Fruit fly (Drosophila melanogaster) whole organism, embryonic: ENCODE results near the gene CG32573.

Source experiments
- Atf-2 ChIP-seq: fragments of 200-800 bp; sonication (Bioruptor generic); optimal IDR thresholded peaks from 2 replicates; lab custom pipeline; 2016; ENCODE audit warnings: missing biosample characterization, missing genetic modification characterization
- B-H2 ChIP-seq: fragments of 200-800 bp; sonication (Bioruptor generic); optimal IDR thresholded peaks from 2 replicates; lab custom pipeline; 2018; ENCODE audit warnings: missing biosample characterization, mild to moderate bottlenecking, missing genetic modification characterization
- Blimp-1 ChIP-seq: fragments of 200-800 bp; sonication (Bioruptor generic); optimal IDR thresholded peaks from 3 replicates; lab custom pipeline; 2018; ENCODE audit warnings: missing biosample characterization, missing genetic modification characterization, mild to moderate bottlenecking, moderate library complexity, missing genetic modification reagents
- CG10654 ChIP-seq: fragments of 200-800 bp; sonication (Bioruptor generic); optimal IDR thresholded peaks from 2 replicates; lab custom pipeline; 2016; ENCODE audit warnings: missing biosample characterization, missing genetic modification characterization
- CG11093 ChIP-seq: fragments of 200-800 bp; sonication (Bioruptor generic); IDR thresholded peaks from 3 replicates; pipeline ENCODE4 v1.3.6; 2022; ENCODE audit warnings: missing biosample characterization, missing genetic modification characterization
- CG11696 ChIP-seq: fragments of 200-800 bp; sonication (Bioruptor generic); IDR thresholded peaks from 2 replicates; pipeline ENCODE4 v1.3.6; 2022; ENCODE audit warnings: missing biosample characterization, missing genetic modification characterization
- CG13287 ChIP-seq: fragments of 200-800 bp; sonication (Bioruptor generic); IDR thresholded peaks from 2 replicates; pipeline ENCODE4 v1.3.6; 2022; ENCODE audit warnings: missing biosample characterization, missing genetic modification characterization; ENCODE audit not compliant: partially characterized antibody
- CG13624 ChIP-seq: fragments of 200-800 bp; sonication (Bioruptor generic); optimal IDR thresholded peaks from 2 replicates; lab custom pipeline; 2016; ENCODE audit warnings: missing biosample characterization, missing genetic modification characterization
- CG13894 ChIP-seq: fragments of 200-800 bp; sonication (Bioruptor generic); optimal IDR thresholded peaks from 3 replicates; lab custom pipeline; 2018; ENCODE audit warnings: missing biosample characterization, mild to moderate bottlenecking, missing genetic modification characterization, moderate library complexity
- CG15011 ChIP-seq: fragments of 200-800 bp; sonication (Bioruptor generic); optimal IDR thresholded peaks from 3 replicates; lab custom pipeline; 2018; ENCODE audit warnings: missing biosample characterization, mild to moderate bottlenecking, missing genetic modification characterization
- CG15696 ChIP-seq: fragments of 200-800 bp; sonication (Bioruptor generic); optimal IDR thresholded peaks from 2 replicates; lab custom pipeline; 2019; ENCODE audit warnings: missing biosample characterization, mild to moderate bottlenecking, missing genetic modification characterization, moderate library complexity
- CG1647 ChIP-seq: fragments of 200-800 bp; sonication (Bioruptor generic); optimal IDR thresholded peaks from 3 replicates; lab custom pipeline; 2016; ENCODE audit warnings: missing biosample characterization, missing genetic modification characterization
- CG17359 ChIP-seq: fragments of 200-800 bp; sonication (Bioruptor generic); optimal IDR thresholded peaks from 3 replicates; lab custom pipeline; 2018; ENCODE audit warnings: missing biosample characterization, mild to moderate bottlenecking, missing genetic modification characterization, moderate library complexity
- CG17568 ChIP-seq: fragments of 200-800 bp; sonication (Bioruptor generic); optimal IDR thresholded peaks from 2 replicates; lab custom pipeline; 2018; ENCODE audit warnings: missing biosample characterization, mild to moderate bottlenecking, missing genetic modification characterization, moderate library complexity
- CG18599 ChIP-seq: fragments of 200-800 bp; sonication (Bioruptor generic); optimal IDR thresholded peaks from 3 replicates; lab custom pipeline; 2017; ENCODE audit warnings: missing biosample characterization, missing genetic modification characterization, mild to moderate bottlenecking, moderate library complexity, missing genetic modification reagents
- CG18619 ChIP-seq: fragments of 200-800 bp; sonication (Bioruptor generic); optimal IDR thresholded peaks from 3 replicates; lab custom pipeline; 2017; ENCODE audit warnings: missing biosample characterization, mild to moderate bottlenecking, missing genetic modification characterization
- CG2199 ChIP-seq: fragments of 200-800 bp; sonication (Bioruptor generic); IDR thresholded peaks from 3 replicates; pipeline ENCODE4 v1.3.6; 2022; ENCODE audit warnings: missing biosample characterization, missing genetic modification characterization
- CG2875 ChIP-seq: fragments of 200-800 bp; sonication (Bioruptor generic); optimal IDR thresholded peaks from 2 replicates; lab custom pipeline; 2017; ENCODE audit warnings: missing biosample characterization, mild to moderate bottlenecking, missing genetic modification characterization, missing genetic modification reagents
- CG33213 ChIP-seq: fragments of 200-800 bp; sonication (Bioruptor generic); optimal IDR thresholded peaks from 3 replicates; lab custom pipeline; 2016; ENCODE audit warnings: missing biosample characterization, missing genetic modification characterization
- CG33557 ChIP-seq: fragments of 200-800 bp; sonication (Bioruptor generic); optimal IDR thresholded peaks from 2 replicates; lab custom pipeline; 2019; ENCODE audit warnings: missing biosample characterization, mild to moderate bottlenecking, missing genetic modification characterization, moderate library complexity
- CG34376 ChIP-seq: fragments of 200-800 bp; sonication (Bioruptor generic); optimal IDR thresholded peaks from 2 replicates; lab custom pipeline; 2018; ENCODE audit warnings: missing biosample characterization, mild to moderate bottlenecking, missing genetic modification characterization
- CG4404 ChIP-seq: fragments of 200-800 bp; sonication (Bioruptor generic); IDR thresholded peaks from 2 replicates; pipeline ENCODE4 v1.3.6; 2022; ENCODE audit warnings: missing biosample characterization, missing genetic modification characterization
- CG4424 ChIP-seq: fragments of 200-800 bp; sonication (Bioruptor generic); optimal IDR thresholded peaks from 3 replicates; lab custom pipeline; 2016; ENCODE audit warnings: missing biosample characterization, missing genetic modification characterization
- CG9817 ChIP-seq: fragments of 200-800 bp; sonication (Bioruptor generic); optimal IDR thresholded peaks from 2 replicates; lab custom pipeline; 2018; ENCODE audit warnings: missing biosample characterization, mild to moderate bottlenecking, missing genetic modification characterization, moderate library complexity
- Dek ChIP-seq: fragments of 200-800 bp; sonication (Bioruptor generic); optimal IDR thresholded peaks from 3 replicates; lab custom pipeline; 2019; ENCODE audit warnings: missing biosample characterization, mild to moderate bottlenecking, missing genetic modification characterization, moderate library complexity
- H2.0 ChIP-seq: fragments of 200-800 bp; sonication (Bioruptor generic); IDR thresholded peaks from 2 replicates; pipeline ENCODE4 v1.3.6; 2022; ENCODE audit warnings: missing biosample characterization, missing genetic modification characterization
- Lim3 ChIP-seq: fragments of 200-800 bp; sonication (Bioruptor generic); IDR thresholded peaks from 2 replicates; pipeline ENCODE4 v1.3.6; 2022; ENCODE audit warnings: missing biosample characterization, missing genetic modification characterization
- Nf-YB ChIP-seq: fragments of 200-800 bp; sonication (Bioruptor generic); optimal IDR thresholded peaks from 3 replicates; lab custom pipeline; 2019; ENCODE audit warnings: missing biosample characterization, mild to moderate bottlenecking, missing genetic modification characterization, moderate library complexity
- Pdp1 ChIP-seq, 2 experiments: fragments of 200-800 bp; sonication (Bioruptor generic); optimal IDR thresholded peaks; 3 replicates each; lab custom pipeline; 2016; ENCODE audit warnings: missing biosample characterization in 2 of 2, missing genetic modification characterization in 2 of 2, mild to moderate bottlenecking in 1 of 2, moderate library complexity in 1 of 2
- Scr ChIP-seq: fragments of 200-800 bp; sonication (Bioruptor generic); IDR thresholded peaks from 2 replicates; pipeline ENCODE4 v1.3.6; 2022; ENCODE audit warnings: missing biosample characterization, missing genetic modification characterization; ENCODE audit not compliant: partially characterized antibody
- Sry-β ChIP-seq: fragments of 200-800 bp; sonication (Bioruptor generic); optimal IDR thresholded peaks from 2 replicates; lab custom pipeline; 2018; ENCODE audit warnings: missing biosample characterization, mild to moderate bottlenecking, missing genetic modification characterization, moderate library complexity
- Tbp ChIP-seq: fragments of >200 bp; optimal IDR thresholded peaks from 2 replicates; lab custom pipeline; 2018; ENCODE audit warnings: missing biosample characterization, missing genetic modification characterization
- Vsx1 ChIP-seq: fragments of 200-800 bp; sonication (Bioruptor generic); optimal IDR thresholded peaks from 2 replicates; lab custom pipeline; 2017; ENCODE audit warnings: missing biosample characterization, mild to moderate bottlenecking, missing genetic modification characterization, missing genetic modification reagents
- aop ChIP-seq: fragments of 200-800 bp; sonication (Bioruptor generic); IDR thresholded peaks from 2 replicates; pipeline ENCODE4 v1.3.6; 2022; ENCODE audit warnings: missing biosample characterization, missing genetic modification characterization
- bab2 ChIP-seq: fragments of 200-800 bp; sonication (Bioruptor generic); optimal IDR thresholded peaks from 2 replicates; lab custom pipeline; 2016; ENCODE audit warnings: missing biosample characterization, missing genetic modification characterization
- chinmo ChIP-seq: fragments of 200-800 bp; sonication (Bioruptor generic); IDR thresholded peaks from 4 replicates; pipeline ENCODE4 v1.3.6; 2022; ENCODE audit warnings: missing biosample characterization, missing genetic modification characterization; ENCODE audit not compliant: partially characterized antibody
- ham ChIP-seq: fragments of 200-800 bp; sonication (Bioruptor generic); IDR thresholded peaks from 2 replicates; pipeline ENCODE4 v1.3.6; 2022; ENCODE audit warnings: missing biosample characterization, missing genetic modification characterization
- jumu ChIP-seq: fragments of 200-800 bp; sonication (Bioruptor generic); optimal IDR thresholded peaks from 3 replicates; lab custom pipeline; 2016; ENCODE audit warnings: missing biosample characterization, missing genetic modification characterization
- kay ChIP-seq: fragments of 200-800 bp; sonication (Bioruptor generic); optimal IDR thresholded peaks from 2 replicates; lab custom pipeline; 2016; ENCODE audit warnings: missing biosample characterization, missing genetic modification characterization
- kni ChIP-seq: fragments of 200-800 bp; sonication (Bioruptor generic); optimal IDR thresholded peaks from 3 replicates; lab custom pipeline; 2017; ENCODE audit warnings: mild to moderate bottlenecking, missing biosample characterization, missing genetic modification reagents, missing genetic modification characterization
- lilli ChIP-seq: fragments of 200-800 bp; sonication (Bioruptor generic); optimal IDR thresholded peaks from 3 replicates; lab custom pipeline; 2016; ENCODE audit warnings: missing biosample characterization, missing genetic modification characterization
- oc ChIP-seq: fragments of 200-800 bp; sonication (Bioruptor generic); optimal IDR thresholded peaks from 2 replicates; lab custom pipeline; 2018; ENCODE audit warnings: missing biosample characterization, mild to moderate bottlenecking, missing genetic modification characterization, moderate library complexity
- odd ChIP-seq: fragments of 200-800 bp; sonication (Bioruptor generic); optimal IDR thresholded peaks from 2 replicates; lab custom pipeline; 2017; ENCODE audit warnings: missing biosample characterization, mild to moderate bottlenecking, missing genetic modification characterization
- ssp ChIP-seq: fragments of 200-800 bp; sonication (Bioruptor generic); IDR thresholded peaks from 2 replicates; pipeline ENCODE4 v1.3.6; 2022; ENCODE audit warnings: missing biosample characterization, missing genetic modification characterization
- twi ChIP-seq: fragments of 200-800 bp; optimal IDR thresholded peaks from 2 replicates; lab custom pipeline; 2019; ENCODE audit warnings: missing biosample characterization, mild to moderate bottlenecking, missing genetic modification characterization, moderate library complexity
- zen ChIP-seq: fragments of 200-800 bp; sonication (Bioruptor generic); optimal IDR thresholded peaks from 3 replicates; lab custom pipeline; 2018; ENCODE audit warnings: missing biosample characterization, mild to moderate bottlenecking, missing genetic modification characterization, moderate library complexity
- zfh2 ChIP-seq: fragments of 200-800 bp; sonication (Bioruptor generic); optimal IDR thresholded peaks from 2 replicates; lab custom pipeline; 2016; ENCODE audit warnings: missing biosample characterization, missing genetic modification characterization

Gene CG32573

dm6 chrX:16644535-16645131, 6.5 kb upstream of the CG32573 start (continued):
- peak; percentile 24 for TF ChIP-seq twi (tag; lab: Kevin White, UChicago)
- peak; percentile 39 for TF ChIP-seq CG18599 (GFP tag; lab: Kevin White, UChicago)
- TF ChIP-seq CG17359 (tag; lab: Kevin White, UChicago) = peak; percentile 71
- TF ChIP-seq CG1647 (GFP tag; lab: Kevin White, UChicago) = no peak
- no peak for TF ChIP-seq CG4424 (GFP tag; lab: Kevin White, UChicago)
- no peak for TF ChIP-seq lilli
- peak; percentile 73; the same call in 2 of the 3 replicates for TF ChIP-seq CG2199
- TF ChIP-seq zfh2 (GFP tag; lab: Kevin White, UChicago) = no peak
- no peak for TF ChIP-seq Scr
- no peak for TF ChIP-seq CG11093 (GFP tag; lab: Robert Waterston, UW)
- no peak for TF ChIP-seq Lim3 (GFP tag; lab: Robert Waterston, UW)
- TF ChIP-seq Dek (tag; lab: Kevin White, UChicago) = no peak
- TF ChIP-seq bab2 (GFP tag; lab: Kevin White, UChicago) = peak; percentile 58
- peak; percentile 52 for TF ChIP-seq kni
- TF ChIP-seq CG2875 = peak; percentile 80
- no peak for TF ChIP-seq B-H2 (GFP tag; lab: Kevin White, UChicago)
- no peak for TF ChIP-seq H2.0 (GFP tag; lab: Robert Waterston, UW)
- no peak for TF ChIP-seq ham (GFP tag; lab: Robert Waterston, UW)
- TF ChIP-seq Vsx1 (GFP tag; lab: Kevin White, UChicago) = peak; percentile 61
- no peak for TF ChIP-seq CG11696 (GFP tag; lab: Robert Waterston, UW)
- no peak for TF ChIP-seq aop (GFP tag; lab: Robert Waterston, UW)
- TF ChIP-seq CG17568 (GFP tag; lab: Kevin White, UChicago) = peak; percentile 61
- TF ChIP-seq CG15011 (GFP tag; lab: Kevin White, UChicago) = peak; percentile 10
- TF ChIP-seq CG13287 = no peak
- TF ChIP-seq kay (GFP tag; lab: Kevin White, UChicago) = no peak
- TF ChIP-seq CG10654 (GFP tag; lab: Kevin White, UChicago) = no peak
- TF ChIP-seq Tbp = no peak
- no peak for TF ChIP-seq CG4404
- TF ChIP-seq CG33557 = peak; percentile 66
- no peak for TF ChIP-seq ssp
- peak; percentile 45 for TF ChIP-seq CG18619 (GFP tag; lab: Kevin White, UChicago)
- TF ChIP-seq CG34376 = peak; percentile 27
- TF ChIP-seq odd (GFP tag; lab: Kevin White, UChicago) = peak; percentile 59
- TF ChIP-seq CG15696 (tag; lab: Kevin White, UChicago) = peak; percentile 78
- TF ChIP-seq CG13624 (GFP tag; lab: Kevin White, UChicago) = no peak
- peak; percentile 52 for TF ChIP-seq zen (tag; lab: Kevin White, UChicago)
- TF ChIP-seq Sry-β (GFP tag; lab: Kevin White, UChicago) = no peak
- peak; percentile 8 for TF ChIP-seq CG33213 (GFP tag; lab: Kevin White, UChicago)
- TF ChIP-seq jumu (GFP tag; lab: Kevin White, UChicago) = no peak
- TF ChIP-seq, all 482 proteins: peak for 174

DNA sequence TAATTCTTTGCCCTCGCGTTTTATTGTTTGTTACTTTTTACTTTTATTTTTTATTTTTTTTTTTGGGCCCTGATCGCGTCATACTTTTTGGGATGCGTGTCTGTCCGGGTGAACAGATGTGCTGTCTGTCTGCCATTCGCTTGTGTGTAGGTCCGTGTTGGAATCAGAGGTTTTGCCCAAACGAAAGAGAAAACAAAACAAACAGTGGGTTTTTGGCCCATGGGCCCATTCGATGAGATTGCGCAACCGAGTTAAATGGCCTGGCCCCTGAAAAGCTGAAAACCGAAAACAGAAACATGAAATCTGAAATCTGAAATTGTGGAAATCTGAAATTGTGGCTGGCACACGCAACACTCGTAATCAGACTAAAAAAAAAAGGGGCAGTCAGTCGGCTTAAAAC, 5.7 kb upstream of the CG32573 start:
- TF ChIP-seq Blimp-1 = peak; percentile 56
- 0 out of 4 replicates have a peak, but pooled peaks have one; percentile 7 for TF ChIP-seq chinmo
- TF ChIP-seq ssp = no peak
- no peak for TF ChIP-seq Nf-YB
- no peak for TF ChIP-seq CG13894 (tag; lab: Kevin White, UChicago)
- peak; percentile 4 for TF ChIP-seq oc (tag; lab: Kevin White, UChicago)
- no peak for TF ChIP-seq Atf-2
- TF ChIP-seq CG9817 = no peak
- TF ChIP-seq Pdp1 (GFP tag; optimal IDR thresholded peaks at IDR 0.05; lab: Kevin White, UChicago) = peak in 1 of 2 experiments; percentile 88
